Worm (Caenorhabditis elegans) whole organism, L1 larva: ENCODE data around the gene egg-3.

Experiments
- C04F5.9 ChIP-seq: sonication (generic microtip); optimal IDR thresholded peaks from 2 replicates; lab custom pipeline; 2016; ENCODE audit warnings: missing genetic modification characterization, missing compliant biosample characterization
- C16A3.4 ChIP-seq: fragments of 150-350 bp; optimal IDR thresholded peaks from 2 replicates; lab custom pipeline; 2014; ENCODE audit warnings: missing biosample characterization, missing genetic modification characterization
- F16B12.6 ChIP-seq: fragments of 150-350 bp; optimal IDR thresholded peaks from 2 replicates; lab custom pipeline; 2014; ENCODE audit warnings: missing biosample characterization, missing genetic modification characterization
- Y116A8C.19 ChIP-seq: sonication (generic microtip); optimal IDR thresholded peaks from 2 replicates; lab custom pipeline; 2016; ENCODE audit warnings: missing compliant biosample characterization, missing genetic modification characterization, borderline replicate concordance
- aha-1 ChIP-seq: fragments of 150-350 bp; optimal IDR thresholded peaks from 2 replicates; lab custom pipeline; 2014; ENCODE audit warnings: missing biosample characterization, missing genetic modification characterization
- dsc-1 ChIP-seq: sonication (generic microtip); optimal IDR thresholded peaks from 2 replicates; lab custom pipeline; 2016; ENCODE audit warnings: mild to moderate bottlenecking, missing genetic modification characterization, missing compliant biosample characterization
- efl-3 ChIP-seq: fragments of 200-800 bp; sonication (Bioruptor generic); optimal IDR thresholded peaks from 2 replicates; lab custom pipeline; 2018; ENCODE audit warnings: mild to moderate bottlenecking, missing genetic modification characterization, missing compliant biosample characterization
- egl-13 ChIP-seq: sonication (generic microtip); optimal IDR thresholded peaks from 2 replicates; lab custom pipeline; 2016; ENCODE audit warnings: missing genotype, missing genetic modification reagents, missing genetic modification characterization, missing compliant biosample characterization
- egl-27 ChIP-seq, 2 experiments: fragments of 150-350 bp in 1 of 2; sonication (generic microtip); optimal IDR thresholded peaks; 3 replicates each; lab custom pipeline; 2017 to 2018; ENCODE audit warnings: missing biosample characterization in 2 of 2, missing genetic modification characterization in 2 of 2, missing genetic modification reagents in 2 of 2
- elt-2 ChIP-seq: sonication (generic microtip); optimal IDR thresholded peaks from 2 replicates; lab custom pipeline; 2016; ENCODE audit warnings: missing genetic modification characterization, mild to moderate bottlenecking, inconsistent platforms, missing compliant biosample characterization, missing genetic modification reagents
- elt-3 ChIP-seq, 6 experiments: fragments of 150-350 bp in 1 of 6; sonication (generic microtip); optimal IDR thresholded peaks; 2 replicates each; lab custom pipeline; 2017 to 2018; ENCODE audit warnings: missing biosample characterization in 6 of 6, missing genetic modification characterization in 6 of 6, inconsistent platforms in 1 of 6
- fkh-8 ChIP-seq: sonication (generic microtip); optimal IDR thresholded peaks from 2 replicates; lab custom pipeline; 2016; ENCODE audit warnings: mild to moderate bottlenecking, missing genetic modification characterization, missing compliant biosample characterization
- fos-1 ChIP-seq: fragments of 150-350 bp; optimal IDR thresholded peaks from 2 replicates; lab custom pipeline; 2014; ENCODE audit warnings: missing biosample characterization, missing genetic modification characterization
- hlh-17 ChIP-seq: fragments of 200-800 bp; sonication (Bioruptor generic); optimal IDR thresholded peaks from 2 replicates; lab custom pipeline; 2018; ENCODE audit warnings: missing genetic modification characterization, mild to moderate bottlenecking, missing compliant biosample characterization, moderate library complexity, borderline replicate concordance
- hpl-2 ChIP-seq: fragments of 150-350 bp; optimal IDR thresholded peaks from 2 replicates; lab custom pipeline; 2014; ENCODE audit warnings: missing biosample characterization, missing genetic modification reagents, missing genetic modification characterization
- lin-13 ChIP-seq: fragments of 150-350 bp; optimal IDR thresholded peaks from 2 replicates; lab custom pipeline; 2014; ENCODE audit warnings: missing biosample characterization, missing genetic modification reagents, missing genetic modification characterization
- lin-14 ChIP-seq: fragments of 200-800 bp; sonication (Bioruptor generic); optimal IDR thresholded peaks from 2 replicates; lab custom pipeline; 2018; ENCODE audit warnings: mild to moderate bottlenecking, missing genetic modification characterization, moderate library complexity, missing compliant biosample characterization
- lin-35 ChIP-seq, 2 experiments: fragments of 150-350 bp; optimal IDR thresholded peaks; 2 replicates each; lab custom pipeline; 2014; ENCODE audit warnings: missing biosample characterization in 2 of 2, missing genetic modification characterization in 2 of 2, missing genetic modification reagents in 2 of 2
- mdl-1 ChIP-seq, 2 experiments: fragments of 150-350 bp; optimal IDR thresholded peaks; 2 replicates each; lab custom pipeline; 2014 to 2017; ENCODE audit warnings: missing biosample characterization in 2 of 2, missing genetic modification characterization in 2 of 2, inconsistent platforms in 1 of 2
- mef-2 ChIP-seq: fragments of 150-350 bp; optimal IDR thresholded peaks from 2 replicates; lab custom pipeline; 2014; ENCODE audit warnings: missing biosample characterization, missing genetic modification characterization
- mep-1 ChIP-seq: fragments of 150-350 bp; optimal IDR thresholded peaks from 2 replicates; lab custom pipeline; 2014; ENCODE audit warnings: missing biosample characterization, missing genetic modification characterization
- nhr-11 ChIP-seq: fragments of 150-350 bp; optimal IDR thresholded peaks from 2 replicates; lab custom pipeline; 2014; ENCODE audit warnings: missing biosample characterization, missing genetic modification characterization
- nhr-47 ChIP-seq: sonication (generic microtip); optimal IDR thresholded peaks from 2 replicates; lab custom pipeline; 2016; ENCODE audit warnings: mild to moderate bottlenecking, missing genetic modification characterization, moderate library complexity, missing compliant biosample characterization
- nhr-71 ChIP-seq: sonication (generic microtip); optimal IDR thresholded peaks from 2 replicates; lab custom pipeline; 2016; ENCODE audit warnings: mild to moderate bottlenecking, missing genetic modification characterization, moderate library complexity, missing compliant biosample characterization
- nhr-77 ChIP-seq: fragments of 150-350 bp; optimal IDR thresholded peaks from 2 replicates; lab custom pipeline; 2014; ENCODE audit warnings: missing biosample characterization, missing genetic modification characterization
- nhr-90 ChIP-seq: sonication (generic microtip); optimal IDR thresholded peaks from 2 replicates; lab custom pipeline; 2016; ENCODE audit warnings: mild to moderate bottlenecking, missing genetic modification characterization, missing compliant biosample characterization; ENCODE audit not compliant: poor library complexity
- pax-3 ChIP-seq: fragments of 200-800 bp; sonication (Bioruptor generic); optimal IDR thresholded peaks from 2 replicates; lab custom pipeline; 2018; ENCODE audit warnings: mild to moderate bottlenecking, missing genetic modification characterization, moderate library complexity, missing compliant biosample characterization
- skn-1 ChIP-seq: fragments of 150-350 bp; optimal IDR thresholded peaks from 2 replicates; lab custom pipeline; 2014; ENCODE audit warnings: missing biosample characterization, missing genetic modification characterization
- snpc-4 ChIP-seq: fragments of 150-350 bp; optimal IDR thresholded peaks from 2 replicates; lab custom pipeline; 2014; ENCODE audit warnings: missing biosample characterization, missing genetic modification characterization
- snu-23 ChIP-seq: sonication (generic microtip); optimal IDR thresholded peaks from 2 replicates; lab custom pipeline; 2016; ENCODE audit warnings: missing genetic modification characterization, missing compliant biosample characterization
- sox-4 ChIP-seq: sonication (generic microtip); optimal IDR thresholded peaks from 2 replicates; lab custom pipeline; 2016; ENCODE audit warnings: missing genetic modification characterization, missing compliant biosample characterization
- sup-37 ChIP-seq: fragments of 200-800 bp; sonication (Bioruptor generic); optimal IDR thresholded peaks from 2 replicates; lab custom pipeline; 2018; ENCODE audit warnings: mild to moderate bottlenecking, missing genetic modification characterization, missing compliant biosample characterization
- swsn-7 ChIP-seq: sonication (generic microtip); optimal IDR thresholded peaks from 2 replicates; lab custom pipeline; 2016; ENCODE audit warnings: missing genetic modification characterization, missing compliant biosample characterization
- tlp-1 ChIP-seq: fragments of 150-350 bp; optimal IDR thresholded peaks from 2 replicates; lab custom pipeline; 2014; ENCODE audit warnings: missing biosample characterization, missing genetic modification characterization
- unc-130 ChIP-seq: fragments of 150-350 bp; optimal IDR thresholded peaks from 2 replicates; lab custom pipeline; 2017; ENCODE audit warnings: missing biosample characterization, missing genetic modification characterization, inconsistent platforms
- unc-86 ChIP-seq: sonication (generic microtip); optimal IDR thresholded peaks from 2 replicates; lab custom pipeline; 2016; ENCODE audit warnings: missing genetic modification characterization, missing compliant biosample characterization

Gene egg-3

DNA sequence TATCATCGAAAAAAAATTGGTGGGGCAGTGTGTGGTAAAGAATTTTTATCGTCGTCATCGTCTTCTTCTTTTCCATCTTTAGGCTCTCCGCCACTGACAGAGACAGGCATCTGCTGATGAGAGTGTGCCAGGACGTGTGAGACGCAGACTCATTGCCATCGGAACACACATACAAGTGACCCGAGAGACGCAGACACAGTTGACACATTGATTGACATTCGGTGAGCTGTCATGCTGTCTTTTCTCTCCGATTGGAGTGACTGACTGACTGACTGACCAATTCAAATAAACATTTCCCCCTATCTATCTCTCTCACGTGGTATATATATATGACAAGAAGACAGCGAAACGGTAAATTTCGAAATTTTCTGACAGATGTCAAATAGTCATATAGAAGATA lies 33.1 kb downstream of the egg-3 start (continued):
- TF ChIP-seq egl-13 (tag; lab: Kevin White, UChicago) (peak; percentile 59), lin-14 (GFP tag; lab: Kevin White, UChicago) (peak; percentile 99), tlp-1 (tag; lab: Kevin White, UChicago) (no peak), elt-3 (tag; optimal IDR thresholded peaks at IDR 0.05; lab: Kevin White, UChicago) (peak in 2 of 6 experiments; percentile 52 to 78), nhr-71 (tag; lab: Kevin White, UChicago) (peak; percentile 90), nhr-77 (peak; percentile 22), elt-2 (tag; lab: Kevin White, UChicago) (peak; percentile 56), sup-37 (no peak), mep-1 (tag; lab: Kevin White, UChicago) (peak; percentile 89), skn-1 (tag; lab: Kevin White, UChicago) (peak; percentile 63), mdl-1 (tag; optimal IDR thresholded peaks at IDR 0.05; lab: Kevin White, UChicago) (peak in 1 of 2 experiments; percentile 69), pax-3 (tag; lab: Kevin White, UChicago) (peak; percentile 29), F16B12.6 (tag; lab: Kevin White, UChicago) (no peak), mef-2 (no peak), egl-27 (tag; optimal IDR thresholded peaks at IDR 0.05; lab: Kevin White, UChicago) (no peak), efl-3 (GFP tag; lab: Kevin White, UChicago) (no peak)
- TF ChIP-seq, all 84 proteins: peak for 41

DNA sequence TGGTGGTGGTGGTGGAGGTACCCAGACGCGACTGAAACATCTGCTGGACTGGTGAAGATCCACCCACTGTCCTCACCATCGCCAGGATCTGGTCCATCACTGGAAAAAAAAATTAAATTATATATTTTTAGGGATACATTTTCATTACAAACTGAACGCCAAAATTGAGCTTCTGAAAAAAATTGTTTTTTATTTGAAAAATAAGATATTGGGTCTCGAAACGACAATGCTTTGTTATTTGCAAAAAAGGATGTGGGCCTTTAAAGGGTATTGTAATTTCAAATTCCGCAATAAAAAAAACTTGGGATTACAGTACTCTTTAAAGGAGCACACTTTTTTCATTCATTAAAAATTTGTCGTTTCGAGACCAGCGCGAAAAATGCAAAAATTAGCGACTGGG lies 34.3 kb downstream of the egg-3 start, which contains the start of gene M106.2:
Gene M106.2 (minus strand): TSS at position 101 of the 400 bp plus-strand sequence.
- TF ChIP-seq mdl-1 (tag; optimal IDR thresholded peaks at IDR 0.05; lab: Kevin White, UChicago) = no peak
- TF ChIP-seq snu-23 (GFP tag; lab: Kevin White, UChicago) = no peak
- no peak for TF ChIP-seq sox-4 (tag; lab: Kevin White, UChicago)
- TF ChIP-seq C16A3.4 = no peak
- TF ChIP-seq sup-37 = no peak
- no peak for TF ChIP-seq unc-86 (tag; lab: Kevin White, UChicago)
- TF ChIP-seq lin-13 (GFP tag; lab: Kevin White, UChicago) = no peak
- no peak for TF ChIP-seq nhr-11 (tag; lab: Kevin White, UChicago)
- TF ChIP-seq swsn-7 (tag; lab: Kevin White, UChicago) = no peak
- no peak for TF ChIP-seq lin-35 (GFP tag; optimal IDR thresholded peaks at IDR 0.05; lab: Kevin White, UChicago)
- no peak for TF ChIP-seq nhr-90
- no peak for TF ChIP-seq fkh-8
- TF ChIP-seq nhr-47 (tag; lab: Kevin White, UChicago) = no peak
- TF ChIP-seq aha-1 (tag; lab: Kevin White, UChicago) = no peak
- no peak for TF ChIP-seq hpl-2 (GFP tag; lab: Kevin White, UChicago)
- no peak for TF ChIP-seq unc-130
- TF ChIP-seq fos-1 (tag; lab: Kevin White, UChicago) = no peak
- no peak for TF ChIP-seq egl-27 (tag; optimal IDR thresholded peaks at IDR 0.05; lab: Kevin White, UChicago)
- no peak for TF ChIP-seq Y116A8C.19 (tag; lab: Kevin White, UChicago)
- no peak for TF ChIP-seq elt-2 (tag; lab: Kevin White, UChicago)

DNA sequence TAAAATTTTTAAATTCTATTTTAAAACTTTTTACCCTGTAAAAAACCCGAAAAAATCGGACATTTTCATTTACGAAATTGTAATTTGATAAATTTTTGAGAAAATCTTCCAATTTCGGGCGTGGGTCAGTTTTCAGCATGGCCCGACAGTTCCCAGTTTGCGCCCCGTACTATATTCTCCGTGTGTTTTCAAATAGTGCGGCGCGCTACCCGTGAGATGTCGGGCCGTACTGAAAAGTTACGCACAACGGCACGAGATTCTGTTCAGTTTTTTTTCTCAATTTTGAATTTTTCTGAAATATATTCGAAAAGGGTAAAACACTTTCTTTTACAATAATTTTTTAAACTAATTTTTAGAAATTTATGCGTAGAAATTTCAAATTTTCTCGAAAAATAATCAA lies 37.2 kb downstream of the egg-3 start:
- TF ChIP-seq snpc-4 (tag; lab: Kevin White, UChicago) (peak; percentile 63), dsc-1 (tag; lab: Kevin White, UChicago) (no peak)
- TF ChIP-seq, all 84 proteins: peak for 1

DNA sequence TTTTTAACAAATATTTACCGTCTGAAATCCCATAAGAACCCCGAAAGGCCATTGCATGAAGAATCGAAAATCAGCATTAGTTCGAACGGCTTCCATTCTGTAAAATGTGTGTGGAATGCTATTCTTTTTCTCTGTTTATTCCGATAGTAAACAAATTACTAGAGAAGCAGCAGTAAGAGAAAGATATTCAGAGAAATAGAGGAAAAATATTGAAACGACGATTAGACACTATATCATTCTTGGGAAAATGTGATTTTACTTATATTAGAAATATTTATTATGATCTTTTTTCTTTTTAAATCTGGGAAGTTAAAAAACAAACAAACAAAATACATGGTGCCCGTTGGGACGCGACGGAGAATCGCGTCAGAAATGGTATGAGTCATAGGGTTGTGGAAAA lies 40.7 kb downstream of the egg-3 start, which contains the start of gene M106.8:
Gene M106.8 (minus strand): TSS at position 101 of the 400 bp plus-strand sequence.
- TF ChIP-seq C04F5.9 (tag; lab: Kevin White, UChicago) = no peak
- TF ChIP-seq hlh-17 (GFP tag; lab: Kevin White, UChicago) = no peak
- TF ChIP-seq pax-3 (tag; lab: Kevin White, UChicago) = no peak
